Worm (Caenorhabditis elegans) whole organism, L4/young adult: ENCODE results near the gene W06G6.9.

Experiments used
- W03F9.2 ChIP-seq: fragments of 150-350 bp; optimal IDR thresholded peaks from 2 replicates; lab custom pipeline; 2014; ENCODE audit warnings: missing biosample characterization, missing genetic modification characterization
- dao-5 ChIP-seq: sonication (generic microtip); optimal IDR thresholded peaks from 2 replicates; lab custom pipeline; 2016; ENCODE audit warnings: missing genotype, missing genetic modification characterization, moderate library complexity, missing compliant biosample characterization
- him-1 ChIP-seq: sonication (generic microtip); optimal IDR thresholded peaks from 2 replicates; lab custom pipeline; 2016; ENCODE audit warnings: missing genotype, missing genetic modification reagents, missing genetic modification characterization, missing compliant biosample characterization

Gene W06G6.9

ce11 chrV:16629600-16629999, 16.7 kb downstream of the W06G6.9 start, which contains the start of gene srd-21:
Gene srd-21 (plus strand): TSS chrV:16629900.
- TF ChIP-seq dao-5 (no peak), him-1 (tag; lab: Kevin White, UChicago) (no peak), W03F9.2 (tag; lab: Kevin White, UChicago) (no peak)

- TF ChIP-seq W03F9.2 (tag; lab: Kevin White, UChicago) (no peak), dao-5 (no peak), him-1 (tag; lab: Kevin White, UChicago) (no peak)
Observed at ce11 chrV:16628991-16629390, 17.3 kb downstream of the W06G6.9 start, which contains the start of gene W06G6.2. Gene W06G6.2 (plus strand): TSS chrV:16629291.

DNA sequence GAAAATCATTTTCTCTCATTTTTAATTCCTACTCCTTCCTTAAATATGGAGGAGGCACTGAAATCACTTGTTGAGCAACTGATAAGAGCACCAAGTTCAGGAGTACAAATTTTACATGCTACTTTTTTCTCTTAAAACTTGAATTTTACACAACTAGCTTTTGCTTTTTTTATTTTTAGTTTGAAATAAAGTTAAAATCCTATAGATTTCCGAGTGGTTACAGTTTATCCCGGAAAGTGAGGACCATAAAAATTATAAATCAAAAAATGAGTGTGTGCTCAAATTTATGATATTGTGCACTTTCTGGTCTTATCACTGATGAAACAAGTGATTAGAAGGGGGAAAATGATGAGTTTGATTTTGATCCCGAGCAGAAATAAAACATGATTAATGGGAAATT, 18.3 kb downstream of the W06G6.9 start, which contains the start of gene oac-53:
TSS of gene oac-53 (minus strand) at position 9 of the 400 bp plus-strand sequence.
- TF ChIP-seq W03F9.2 (tag; lab: Kevin White, UChicago) (no peak), him-1 (tag; lab: Kevin White, UChicago) (no peak), dao-5 (no peak)

ce11 chrV:16622754-16623261, 23.5 kb downstream of the W06G6.9 start, which contains the start of gene Y70C5A.2:
Gene Y70C5A.2 (minus strand): TSS chrV:16623211.
- TF ChIP-seq W03F9.2 (tag; lab: Kevin White, UChicago) (no peak), him-1 (tag; lab: Kevin White, UChicago) (no peak), dao-5 (no peak)

DNA sequence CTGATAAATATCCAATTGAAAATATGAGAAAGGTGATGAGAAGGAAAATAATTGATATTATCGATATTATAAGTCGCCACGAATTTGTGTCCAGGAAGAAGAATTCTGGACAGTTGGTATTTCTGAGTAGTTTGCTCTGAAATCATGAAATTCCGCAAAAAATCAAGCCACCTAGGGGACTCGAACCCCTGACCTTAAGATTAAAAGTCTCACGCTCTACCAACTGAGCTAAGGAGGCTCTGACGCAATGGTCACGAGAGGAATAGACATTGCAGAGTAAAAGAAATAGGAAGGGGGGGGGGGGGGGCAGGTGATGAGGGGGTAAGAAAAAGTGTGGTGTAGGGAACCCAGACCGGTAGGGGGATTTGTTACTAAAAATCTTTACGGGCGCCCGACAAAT, 24.4 kb downstream of the W06G6.9 start:
- TF ChIP-seq W03F9.2 (tag; lab: Kevin White, UChicago) (no peak), him-1 (tag; lab: Kevin White, UChicago) (no peak), dao-5 (no peak)

DNA sequence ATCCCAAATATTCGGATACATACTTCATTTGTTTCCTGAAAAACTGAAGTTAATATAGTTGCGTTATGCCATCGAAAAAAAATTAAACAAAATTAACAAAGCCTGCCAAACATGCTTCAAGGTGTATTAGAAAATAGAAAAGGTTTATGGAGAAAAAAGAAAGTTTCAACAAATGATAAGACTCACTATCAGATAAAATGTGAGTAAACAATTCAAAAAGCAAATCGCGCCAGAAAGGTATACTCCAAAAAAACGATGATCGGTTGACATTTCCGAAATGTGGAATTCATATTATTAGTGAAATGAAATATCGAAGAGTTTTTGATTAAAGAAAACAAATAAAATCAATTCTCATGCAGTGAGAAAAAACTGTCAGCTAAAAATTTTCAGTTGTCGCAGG, 25.4 kb downstream of the W06G6.9 start, which contains the start of gene Y70C5A.3:
TSS of gene Y70C5A.3 (minus strand) at position 50 of the 400 bp plus-strand sequence.
- TF ChIP-seq him-1 (tag; lab: Kevin White, UChicago) = no peak
- TF ChIP-seq W03F9.2 (tag; lab: Kevin White, UChicago) = no peak
- TF ChIP-seq dao-5 = no peak

DNA sequence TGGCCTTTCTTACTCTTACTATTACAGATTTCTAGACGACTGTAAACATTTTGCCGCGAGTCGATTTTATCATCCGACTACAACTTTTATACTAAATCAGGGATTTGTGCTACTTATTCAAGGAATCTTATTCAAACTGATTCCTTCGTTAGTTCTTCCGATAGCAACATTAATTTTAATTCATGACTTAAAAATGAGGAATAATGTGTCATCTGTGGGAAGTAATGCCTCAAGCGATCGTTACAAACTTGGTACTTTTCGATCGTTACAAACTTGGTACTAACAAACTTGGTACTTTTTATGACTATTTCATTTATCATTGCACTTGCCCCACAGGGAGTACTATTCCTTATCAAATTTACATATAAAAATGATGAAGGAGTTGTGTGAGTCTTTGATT, 28.8 kb downstream of the W06G6.9 start, which contains the start of gene Y70C5A.4:
TSS of gene Y70C5A.4 (plus strand) at position 301 of the 400 bp plus-strand sequence.
- TF ChIP-seq him-1 (tag; lab: Kevin White, UChicago) (no peak), dao-5 (no peak), W03F9.2 (tag; lab: Kevin White, UChicago) (no peak)

DNA sequence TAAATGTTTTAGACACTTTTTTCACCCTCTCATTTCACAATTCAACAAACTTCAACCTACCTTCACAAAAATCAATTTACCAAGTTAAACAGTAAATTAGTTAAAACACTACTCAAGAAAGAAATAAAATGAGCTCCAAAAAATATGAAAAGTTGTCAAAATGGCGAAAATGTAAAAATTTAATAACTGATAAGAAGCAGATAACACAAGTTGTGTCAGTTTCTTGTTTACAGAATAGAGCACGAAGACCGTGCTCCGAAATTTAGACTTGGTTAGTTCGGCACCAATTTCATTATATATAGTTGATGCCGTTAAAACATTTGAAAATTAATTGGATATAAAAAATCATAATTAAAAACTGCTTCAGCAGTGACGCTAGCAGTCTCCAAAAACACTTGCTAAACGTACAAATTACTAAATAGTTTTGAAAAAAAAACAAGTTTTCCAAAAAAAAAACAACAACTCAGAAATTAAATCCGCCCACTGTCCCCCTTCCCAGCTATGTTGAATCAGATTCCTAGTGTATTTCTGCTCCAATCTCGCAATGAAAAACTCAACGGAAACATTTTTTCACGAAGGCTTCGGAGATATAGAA, 35.4 kb downstream of the W06G6.9 start, which contains the start of gene srw-54:
TSS of gene srw-54 (plus strand) at position 545 of the 595 bp plus-strand sequence.
- no peak for TF ChIP-seq him-1 (tag; lab: Kevin White, UChicago)
- no peak for TF ChIP-seq W03F9.2 (tag; lab: Kevin White, UChicago)
- no peak for TF ChIP-seq dao-5

DNA sequence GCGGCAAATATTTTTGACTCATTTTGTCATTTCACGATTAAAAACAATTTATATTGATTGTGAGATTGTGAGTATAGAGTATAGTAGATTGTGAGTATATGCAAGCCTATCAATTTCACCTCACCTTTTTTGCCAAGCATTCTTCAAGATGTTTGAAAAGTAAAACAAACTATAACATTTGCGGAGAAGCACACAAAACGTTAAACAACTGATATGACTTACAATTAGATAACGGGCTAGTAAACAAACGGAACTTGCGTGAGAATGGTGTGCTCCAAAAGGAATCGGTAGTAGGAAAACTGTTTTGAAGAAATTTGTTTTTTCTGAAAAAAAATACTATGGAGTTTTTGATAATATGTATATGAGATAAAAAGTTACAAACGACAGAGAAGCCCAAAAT, 36.2 kb downstream of the W06G6.9 start:
- TF ChIP-seq W03F9.2 (tag; lab: Kevin White, UChicago) (no peak), him-1 (tag; lab: Kevin White, UChicago) (no peak), dao-5 (no peak)

- TF ChIP-seq him-1 (tag; lab: Kevin White, UChicago) (no peak), dao-5 (no peak), W03F9.2 (tag; lab: Kevin White, UChicago) (no peak)
Observed at ce11 chrV:16608478-16608877, 37.8 kb downstream of the W06G6.9 start.

ce11 chrV:16606313-16606712, 40.0 kb downstream of the W06G6.9 start, which contains the start of gene Y32B12C.1:
Gene Y32B12C.1 (plus strand): TSS chrV:16606613.
- no peak for TF ChIP-seq dao-5
- TF ChIP-seq W03F9.2 (tag; lab: Kevin White, UChicago) = no peak
- no peak for TF ChIP-seq him-1 (tag; lab: Kevin White, UChicago)

DNA sequence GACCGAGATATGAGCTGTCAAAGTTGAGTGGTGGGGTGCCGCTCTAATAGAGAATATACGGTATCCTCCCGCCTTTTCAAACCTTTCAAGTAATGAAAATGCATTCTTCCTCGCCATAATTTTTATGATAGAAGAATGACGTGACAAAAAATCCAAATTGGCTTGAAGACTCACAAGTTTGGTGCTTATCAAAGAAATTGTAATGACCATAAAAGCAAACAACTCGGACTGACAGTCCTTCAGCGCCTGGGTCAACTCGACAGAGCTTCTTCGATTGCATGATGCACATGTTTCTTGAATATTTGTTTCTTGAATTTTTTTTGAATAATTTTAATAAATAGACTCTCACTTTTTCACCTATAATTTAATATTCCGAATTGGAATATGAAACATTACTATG, 40.8 kb downstream of the W06G6.9 start:
- TF ChIP-seq him-1 (tag; lab: Kevin White, UChicago) (no peak), dao-5 (no peak), W03F9.2 (tag; lab: Kevin White, UChicago) (no peak)

ce11 chrV:16604301-16604700, 42.0 kb downstream of the W06G6.9 start:
- no peak for TF ChIP-seq W03F9.2 (tag; lab: Kevin White, UChicago)
- TF ChIP-seq dao-5 = no peak
- TF ChIP-seq him-1 (tag; lab: Kevin White, UChicago) = no peak

DNA sequence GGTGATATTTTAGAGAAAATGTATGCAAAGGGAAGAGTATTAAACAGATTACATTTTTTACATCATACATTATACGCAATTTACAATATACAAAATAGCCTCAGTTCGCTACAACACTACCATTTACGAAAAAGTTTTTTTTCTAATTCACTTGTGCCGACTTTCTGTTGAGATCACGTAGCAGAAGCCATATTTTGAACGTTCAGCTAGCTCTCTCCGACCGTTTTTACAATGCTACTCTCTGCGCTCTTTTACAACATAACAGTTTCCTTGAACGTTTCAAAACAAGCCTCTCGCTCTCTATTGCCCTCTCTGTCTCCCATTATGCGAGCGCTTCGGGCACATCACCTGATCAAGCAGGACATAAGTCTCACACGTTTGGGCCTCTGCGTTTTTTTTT, 43.2 kb downstream of the W06G6.9 start, which contains the start of gene T03E6.8:
TSS of gene T03E6.8 (minus strand) at position 101 of the 400 bp plus-strand sequence.
- TF ChIP-seq dao-5 = no peak
- TF ChIP-seq him-1 (tag; lab: Kevin White, UChicago) = no peak
- TF ChIP-seq W03F9.2 (tag; lab: Kevin White, UChicago) = no peak
